Fruit fly (Drosophila melanogaster) whole organism, embryonic: Measurements from ENCODE around the gene Ir94d.
A peak's percentile ranks its signal among the peaks of the same experiment; 100 is the strongest.

Source experiments
- Antp ChIP-seq: fragments of 200-800 bp; sonication (Bioruptor generic); optimal IDR thresholded peaks from 3 replicates; lab custom pipeline; 2016; ENCODE audit warnings: missing biosample characterization, missing genetic modification characterization
- B-H1 ChIP-seq: fragments of 200-800 bp; sonication (Bioruptor generic); IDR thresholded peaks from 3 replicates; pipeline ENCODE4 v1.3.6; 2022; ENCODE audit warnings: missing biosample characterization, missing genetic modification characterization
- Bgb ChIP-seq: fragments of 200-800 bp; sonication (Bioruptor generic); IDR thresholded peaks from 2 replicates; pipeline ENCODE4 v1.3.6; 2022; ENCODE audit warnings: missing biosample characterization, missing genetic modification characterization; ENCODE audit not compliant: partially characterized antibody
- CG11504 ChIP-seq: fragments of 200-800 bp; sonication (Bioruptor generic); optimal IDR thresholded peaks from 3 replicates; lab custom pipeline; 2019; ENCODE audit warnings: missing biosample characterization, mild to moderate bottlenecking, missing genetic modification characterization, moderate library complexity
- CG12769 ChIP-seq: fragments of 200-800 bp; sonication (Bioruptor generic); optimal IDR thresholded peaks from 2 replicates; lab custom pipeline; 2019; ENCODE audit warnings: missing biosample characterization, mild to moderate bottlenecking, missing genetic modification characterization, moderate library complexity
- CG14710 ChIP-seq: fragments of 200-800 bp; sonication (Bioruptor generic); optimal IDR thresholded peaks from 3 replicates; lab custom pipeline; 2019; ENCODE audit warnings: missing biosample characterization, mild to moderate bottlenecking, missing genetic modification characterization, moderate library complexity
- CG15073 ChIP-seq: fragments of 200-800 bp; sonication (Bioruptor generic); optimal IDR thresholded peaks from 2 replicates; lab custom pipeline; 2016; ENCODE audit warnings: missing biosample characterization, missing genetic modification characterization
- CG1647 ChIP-seq: fragments of 200-800 bp; sonication (Bioruptor generic); optimal IDR thresholded peaks from 3 replicates; lab custom pipeline; 2016; ENCODE audit warnings: missing biosample characterization, missing genetic modification characterization
- CG16813 ChIP-seq: fragments of 200-800 bp; sonication (Bioruptor generic); IDR thresholded peaks from 3 replicates; pipeline ENCODE4 v1.3.6; 2022; ENCODE audit warnings: missing biosample characterization, missing genetic modification characterization; ENCODE audit not compliant: partially characterized antibody
- CG34422 ChIP-seq: fragments of 200-800 bp; sonication (Bioruptor generic); IDR thresholded peaks from 3 replicates; pipeline ENCODE4 v1.3.6; 2022; ENCODE audit warnings: missing biosample characterization, missing genetic modification characterization
- CG4617 ChIP-seq: fragments of 200-800 bp; sonication (Bioruptor generic); optimal IDR thresholded peaks from 3 replicates; lab custom pipeline; 2016; ENCODE audit warnings: missing biosample characterization, missing genetic modification characterization, borderline replicate concordance
- CG6254 ChIP-seq: fragments of 200-800 bp; sonication (Bioruptor generic); optimal IDR thresholded peaks from 3 replicates; lab custom pipeline; 2017; ENCODE audit warnings: mild to moderate bottlenecking, missing biosample characterization, missing genetic modification reagents, missing genetic modification characterization
- CG6791 ChIP-seq: fragments of 200-800 bp; sonication (Bioruptor generic); IDR thresholded peaks from 3 replicates; pipeline ENCODE4 v1.3.6; 2022; ENCODE audit warnings: missing biosample characterization, missing genetic modification characterization; ENCODE audit not compliant: partially characterized antibody
- CG8089 ChIP-seq: fragments of 200-800 bp; sonication (Bioruptor generic); optimal IDR thresholded peaks from 3 replicates; lab custom pipeline; 2016; ENCODE audit warnings: missing biosample characterization, missing genetic modification characterization
- CG8290 ChIP-seq, 3 experiments: fragments of 200-800 bp; sonication (Bioruptor generic); optimal IDR thresholded peaks; 2 replicates each; lab custom pipeline; 2016 to 2019; ENCODE audit warnings: missing biosample characterization in 3 of 3, missing genetic modification characterization in 3 of 3, mild to moderate bottlenecking in 2 of 3, moderate library complexity in 1 of 3
- CG8478 ChIP-seq: fragments of >200 bp; optimal IDR thresholded peaks from 2 replicates; lab custom pipeline; 2018
- Chrac-16 ChIP-seq: fragments of 200-800 bp; sonication (Bioruptor generic); optimal IDR thresholded peaks from 3 replicates; lab custom pipeline; 2016; ENCODE audit warnings: missing biosample characterization, missing genetic modification characterization
- CoRest ChIP-seq: fragments of 200-800 bp; sonication (Bioruptor generic); optimal IDR thresholded peaks from 3 replicates; lab custom pipeline; 2018; ENCODE audit warnings: missing biosample characterization, mild to moderate bottlenecking, missing genetic modification characterization, moderate library complexity
- Drgx ChIP-seq: fragments of 200-800 bp; sonication (Bioruptor generic); IDR thresholded peaks from 2 replicates; pipeline ENCODE4 v1.3.6; 2022; ENCODE audit warnings: missing biosample characterization, missing genetic modification characterization
- Fer2 ChIP-seq: fragments of 200-800 bp; sonication (Bioruptor generic); optimal IDR thresholded peaks from 2 replicates; lab custom pipeline; 2018; ENCODE audit warnings: missing biosample characterization, mild to moderate bottlenecking, missing genetic modification characterization, moderate library complexity
- HLHmδ ChIP-seq: fragments of 200-800 bp; sonication (Bioruptor generic); optimal IDR thresholded peaks from 2 replicates; lab custom pipeline; 2018; ENCODE audit warnings: missing biosample characterization, mild to moderate bottlenecking, missing genetic modification characterization, moderate library complexity
- Med ChIP-seq: fragments of 200-800 bp; sonication (Bioruptor generic); peaks from one replicate; lab custom pipeline; 2016; ENCODE audit warnings: missing biosample characterization, missing genetic modification characterization, mild to moderate bottlenecking, inconsistent platforms, moderate library complexity
- Mrtf ChIP-seq: fragments of 200-800 bp; sonication (Bioruptor generic); IDR thresholded peaks from 3 replicates; pipeline ENCODE4 v1.3.6; 2022; ENCODE audit warnings: missing biosample characterization, missing genetic modification characterization
- NK7.1 ChIP-seq: fragments of 200-800 bp; sonication (Bioruptor generic); optimal IDR thresholded peaks from 3 replicates; lab custom pipeline; 2016; ENCODE audit warnings: missing biosample characterization, missing genetic modification characterization
- Nf-YC ChIP-seq: fragments of 200-800 bp; optimal IDR thresholded peaks from 3 replicates; lab custom pipeline; 2019; ENCODE audit warnings: missing biosample characterization, mild to moderate bottlenecking, missing genetic modification characterization, moderate library complexity
- Pdp1 ChIP-seq, 2 experiments: fragments of 200-800 bp; sonication (Bioruptor generic); optimal IDR thresholded peaks; 3 replicates each; lab custom pipeline; 2016; ENCODE audit warnings: missing biosample characterization in 2 of 2, missing genetic modification characterization in 2 of 2, mild to moderate bottlenecking in 1 of 2, moderate library complexity in 1 of 2
- Poxn ChIP-seq: fragments of 200-800 bp; sonication (Bioruptor generic); IDR thresholded peaks from 2 replicates; pipeline ENCODE4 v1.3.6; 2022; ENCODE audit warnings: missing biosample characterization, missing genetic modification characterization
- Ravus ChIP-seq: fragments of 200-800 bp; sonication (Bioruptor generic); IDR thresholded peaks from 2 replicates; pipeline ENCODE4 v1.3.6; 2022; ENCODE audit warnings: missing biosample characterization, missing genetic modification characterization
- Sin3A ChIP-seq: fragments of >200 bp; optimal IDR thresholded peaks from 2 replicates; lab custom pipeline; 2018
- bab2 ChIP-seq: fragments of 200-800 bp; sonication (Bioruptor generic); optimal IDR thresholded peaks from 2 replicates; lab custom pipeline; 2016; ENCODE audit warnings: missing biosample characterization, missing genetic modification characterization
- cg ChIP-seq: fragments of 200-800 bp; sonication (Bioruptor generic); optimal IDR thresholded peaks from 3 replicates; lab custom pipeline; 2019; ENCODE audit warnings: missing biosample characterization, mild to moderate bottlenecking, missing genetic modification characterization, moderate library complexity
- crp ChIP-seq, 2 experiments: fragments of 200-800 bp; sonication (Bioruptor generic); optimal IDR thresholded peaks; 2 replicates in 1 of 2; 3 replicates in 1 of 2; lab custom pipeline; 2017; ENCODE audit warnings: missing biosample characterization in 2 of 2, missing genetic modification characterization in 2 of 2, mild to moderate bottlenecking in 1 of 2, moderate library complexity in 1 of 2
- dati ChIP-seq: fragments of 200-800 bp; sonication (Bioruptor generic); IDR thresholded peaks from 2 replicates; pipeline ENCODE4 v1.3.6; 2022; ENCODE audit warnings: missing biosample characterization, missing genetic modification characterization
- dmrt99B ChIP-seq: fragments of 200-800 bp; sonication (Bioruptor generic); optimal IDR thresholded peaks from 2 replicates; lab custom pipeline; 2018; ENCODE audit warnings: missing biosample characterization, mild to moderate bottlenecking, missing genetic modification characterization, moderate library complexity
- gem ChIP-seq: fragments of 200-800 bp; sonication (Bioruptor generic); optimal IDR thresholded peaks from 2 replicates; lab custom pipeline; 2019; ENCODE audit warnings: missing biosample characterization, mild to moderate bottlenecking, missing genetic modification characterization, moderate library complexity
- gfzf ChIP-seq: fragments of 200-800 bp; sonication (Bioruptor generic); optimal IDR thresholded peaks from 2 replicates; lab custom pipeline; 2016; ENCODE audit warnings: missing biosample characterization, mild to moderate bottlenecking, missing genetic modification characterization, moderate library complexity
- gsb ChIP-seq: fragments of 200-800 bp; sonication (Bioruptor generic); IDR thresholded peaks from 2 replicates; pipeline ENCODE4 v1.3.6; 2022; ENCODE audit warnings: missing biosample characterization, missing genetic modification characterization
- ham ChIP-seq: fragments of 200-800 bp; sonication (Bioruptor generic); IDR thresholded peaks from 2 replicates; pipeline ENCODE4 v1.3.6; 2022; ENCODE audit warnings: missing biosample characterization, missing genetic modification characterization
- jigr1 ChIP-seq: fragments of 200-800 bp; sonication (Bioruptor generic); IDR thresholded peaks from 3 replicates; pipeline ENCODE4 v1.3.6; 2022; ENCODE audit warnings: missing biosample characterization, missing genetic modification characterization
- luna ChIP-seq: fragments of 200-800 bp; sonication (Bioruptor generic); optimal IDR thresholded peaks from 2 replicates; lab custom pipeline; 2016; ENCODE audit warnings: missing biosample characterization, missing genetic modification characterization
- ro ChIP-seq: fragments of 200-800 bp; sonication (Bioruptor generic); IDR thresholded peaks from 2 replicates; pipeline ENCODE4 v1.3.6; 2022; ENCODE audit warnings: missing biosample characterization, missing genetic modification characterization
- sc ChIP-seq, 3 experiments: fragments of >200 bp in 2 of 3; fragments of 200-800 bp in 1 of 3; sonication (Bioruptor generic) in 1 of 3; optimal IDR thresholded peaks; 2 replicates in 2 of 3; 3 replicates in 1 of 3; lab custom pipeline; 2017; ENCODE audit warnings: mild to moderate bottlenecking in 1 of 3, missing biosample characterization in 1 of 3, missing genetic modification characterization in 1 of 3, missing genetic modification reagents in 1 of 3
- sisA ChIP-seq: fragments of 200-800 bp; sonication (Bioruptor generic); IDR thresholded peaks from 2 replicates; pipeline ENCODE4 v1.3.6; 2022; ENCODE audit warnings: missing biosample characterization, missing genetic modification characterization
- stwl ChIP-seq: fragments of 200-800 bp; sonication (Bioruptor generic); optimal IDR thresholded peaks from 3 replicates; lab custom pipeline; 2018; ENCODE audit warnings: missing biosample characterization, mild to moderate bottlenecking, missing genetic modification characterization, moderate library complexity
- tio ChIP-seq: fragments of 200-800 bp; sonication (Bioruptor generic); optimal IDR thresholded peaks from 2 replicates; lab custom pipeline; 2017; ENCODE audit warnings: missing biosample characterization, missing genetic modification characterization, inconsistent platforms
- tll ChIP-seq, 2 experiments: fragments of 200-800 bp in 1 of 2; fragments of >200 bp in 1 of 2; sonication (Bioruptor generic) in 1 of 2; optimal IDR thresholded peaks; 2 replicates each; lab custom pipeline; 2017 to 2019; ENCODE audit warnings: missing biosample characterization in 2 of 2, missing genetic modification characterization in 2 of 2, mild to moderate bottlenecking in 1 of 2, moderate library complexity in 1 of 2
- tx ChIP-seq: fragments of 200-800 bp; sonication (Bioruptor generic); optimal IDR thresholded peaks from 2 replicates; lab custom pipeline; 2016; ENCODE audit warnings: missing biosample characterization, missing genetic modification characterization

Gene Ir94d

dm6 chr3R:23355829-23356738, 46.5 kb upstream of the Ir94d start, which contains the start of the genes ATPsynCF6 and Sec13 (continued):
- TF ChIP-seq luna (GFP tag; lab: Kevin White, UChicago), result no peak
- peak; percentile 47 for TF ChIP-seq sisA (GFP tag; lab: Robert Waterston, UW)
- TF ChIP-seq B-H1 (GFP tag; lab: Robert Waterston, UW), result peak; percentile 18; the same call in 2 of the 3 replicates
- peak; percentile 22 for TF ChIP-seq CG8290 (GFP tag; optimal IDR thresholded peaks at IDR 0.05; lab: Kevin White, UChicago)
- TF ChIP-seq CG8290 (tag; optimal IDR thresholded peaks at IDR 0.05; lab: Kevin White, UChicago), result peak; percentile 2 to 19
- no peak for TF ChIP-seq CG1647 (GFP tag; lab: Kevin White, UChicago)
- no peak for TF ChIP-seq gsb (GFP tag; lab: Robert Waterston, UW)
- peak; percentile 70 for TF ChIP-seq gfzf (GFP tag; lab: Kevin White, UChicago)
- no peak for TF ChIP-seq ro
- no peak for TF ChIP-seq CG12769 (tag; lab: Kevin White, UChicago)
- TF ChIP-seq tio (GFP tag; lab: Kevin White, UChicago), result no peak
- peak; percentile 11; the same call in 1 of the 3 replicates for TF ChIP-seq CG34422 (GFP tag; lab: Robert Waterston, UW)
- TF ChIP-seq ham, result no peak
- peak; percentile 16 for TF ChIP-seq Sin3A (lab: Kevin White, UChicago)
- peak; percentile 73 for TF ChIP-seq stwl (tag; lab: Kevin White, UChicago)
- TF ChIP-seq Drgx (GFP tag; lab: Robert Waterston, UW), result peak; percentile 42; the same call in 1 of the 2 replicates
- no peak for TF ChIP-seq Antp (GFP tag; lab: Kevin White, UChicago)
- peak; percentile 96 for TF ChIP-seq CG16813 (GFP tag; lab: Robert Waterston, UW)
- TF ChIP-seq CG6791 (GFP tag; lab: Robert Waterston, UW), result peak; percentile 91
- TF ChIP-seq dati (GFP tag; lab: Robert Waterston, UW), result no peak
- TF ChIP-seq gem (tag; lab: Kevin White, UChicago), result peak; percentile 71
- peak; percentile 3; the same call in 1 of the 2 replicates for TF ChIP-seq Poxn
- TF ChIP-seq CG14710 (tag; lab: Kevin White, UChicago), result peak; percentile 76
- peak; percentile 37; the same call in 1 of the 3 replicates for TF ChIP-seq Mrtf (GFP tag; lab: Robert Waterston, UW)
- peak; percentile 48 for TF ChIP-seq bab2 (GFP tag; lab: Kevin White, UChicago)
- TF ChIP-seq CG8089 (GFP tag; lab: Kevin White, UChicago), result no peak
- no peak for TF ChIP-seq CG8478 (lab: Kevin White, UChicago)
- peak; percentile 2 for TF ChIP-seq NK7.1
- TF ChIP-seq CG11504 (tag; lab: Kevin White, UChicago), result peak; percentile 70
- peak; percentile 46 for TF ChIP-seq Fer2 (tag; lab: Kevin White, UChicago)
- peak; percentile 92 for TF ChIP-seq Med (GFP tag; lab: Kevin White, UChicago)
- no peak for TF ChIP-seq crp (GFP tag; optimal IDR thresholded peaks at IDR 0.05; lab: Kevin White, UChicago)
- TF ChIP-seq cg (GFP tag; lab: Kevin White, UChicago), result no peak
- no peak for TF ChIP-seq Ravus
- TF ChIP-seq Pdp1 (GFP tag; optimal IDR thresholded peaks at IDR 0.05; lab: Kevin White, UChicago), result peak; percentile 25 to 99
- TF ChIP-seq sc (optimal IDR thresholded peaks at IDR 0.05; lab: Kevin White, UChicago), result no peak
- TF ChIP-seq sc (GFP tag; optimal IDR thresholded peaks at IDR 0.05; lab: Kevin White, UChicago), result no peak
- peak; percentile 43 for TF ChIP-seq Nf-YC (tag; lab: Kevin White, UChicago)
- TF ChIP-seq CoRest (tag; lab: Kevin White, UChicago), result peak; percentile 56
- TF ChIP-seq CG6254, result no peak
- no peak for TF ChIP-seq jigr1
- TF ChIP-seq HLHmδ (GFP tag; lab: Kevin White, UChicago), result no peak
- no peak for TF ChIP-seq CG15073 (GFP tag; lab: Kevin White, UChicago)
- TF ChIP-seq tx, result no peak
- TF ChIP-seq Chrac-16 (GFP tag; lab: Kevin White, UChicago), result no peak
- peak; percentile 54 for TF ChIP-seq CG4617 (GFP tag; lab: Kevin White, UChicago)
- no peak for TF ChIP-seq tll (GFP tag; optimal IDR thresholded peaks at IDR 0.05; lab: Kevin White, UChicago)
- peak; percentile 31 for TF ChIP-seq dmrt99B
- peak; percentile 96 for TF ChIP-seq Bgb (GFP tag; lab: Robert Waterston, UW)
